Worm (Caenorhabditis elegans) whole organism, midembryonic: ENCODE data around the gene C05C12.4.

Experiments used
- T22C8.4 ChIP-seq: fragments of 200-800 bp; sonication (Bioruptor generic); IDR thresholded peaks from 2 replicates; pipeline ENCODE4 v1.3.6; 2022; ENCODE audit warnings: missing genetic modification characterization, missing compliant biosample characterization
- cog-1 ChIP-seq: sonication (generic microtip); optimal IDR thresholded peaks from 2 replicates; lab custom pipeline; 2016; ENCODE audit warnings: missing genetic modification characterization, missing compliant biosample characterization
- flt-1 ChIP-seq: fragments of 200-800 bp; sonication (Bioruptor generic); IDR thresholded peaks from 2 replicates; pipeline ENCODE4 v1.3.6; 2022; ENCODE audit warnings: missing genetic modification characterization, missing compliant biosample characterization
- klf-2 ChIP-seq: fragments of 200-800 bp; sonication (Bioruptor generic); conservative IDR thresholded peaks from 2 replicates; pipeline ENCODE4 v1.3.6; 2022; ENCODE audit warnings: missing genetic modification reagents, missing genetic modification characterization, missing compliant biosample characterization
- tab-1 ChIP-seq: fragments of 200-800 bp; sonication (Bioruptor generic); IDR thresholded peaks from 2 replicates; pipeline ENCODE4 v1.3.6; 2022; ENCODE audit warnings: missing genetic modification characterization, missing compliant biosample characterization
- ztf-23 ChIP-seq: fragments of 200-800 bp; sonication (Bioruptor generic); IDR thresholded peaks from 2 replicates; pipeline ENCODE4 v1.3.6; 2022; ENCODE audit warnings: missing genetic modification reagents, missing genetic modification characterization, missing compliant biosample characterization
- ztf-29 ChIP-seq: fragments of 200-800 bp; sonication (Bioruptor generic); IDR thresholded peaks from 2 replicates; pipeline ENCODE4 v1.3.6; 2022; ENCODE audit warnings: missing genetic modification reagents, missing genetic modification characterization, missing compliant biosample characterization

DNA sequence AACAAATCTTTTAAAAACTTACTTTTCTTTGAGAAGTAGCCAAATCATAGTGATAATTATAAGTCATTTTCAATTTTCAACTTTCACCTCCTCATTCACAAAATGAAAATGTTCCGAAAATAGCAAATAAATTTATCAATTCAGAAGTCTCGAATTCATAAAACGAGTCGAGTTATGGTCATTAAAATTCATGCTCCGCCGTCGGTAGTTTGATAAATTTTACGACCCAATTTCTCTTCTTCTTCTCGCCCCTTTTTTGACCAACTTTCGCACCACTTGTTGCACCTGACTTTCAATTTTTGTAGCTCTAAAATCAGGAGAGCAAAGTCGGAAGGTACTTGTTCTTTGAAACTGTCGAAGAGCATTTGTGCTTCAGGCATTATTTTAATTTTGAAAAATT lies 17.8 kb downstream of the C05C12.4 start, which contains the start of gene best-7:
- TF ChIP-seq flt-1: no peak
- TF ChIP-seq cog-1 (tag; lab: Kevin White, UChicago): no peak
- no peak for TF ChIP-seq T22C8.4 (GFP tag; lab: Robert Waterston, UW)
- TF ChIP-seq tab-1 (GFP tag; lab: Robert Waterston, UW): no peak
- no peak for TF ChIP-seq ztf-29 (GFP tag; lab: Robert Waterston, UW)
- no peak for TF ChIP-seq ztf-23
- no peak for TF ChIP-seq klf-2 (GFP tag; lab: Robert Waterston, UW)
